Worm (Caenorhabditis elegans): ENCODE measurements around the gene Y9C2UA.1.

- TF ChIP-seq him-1 (tag; optimal IDR thresholded peaks at IDR 0.05) (no peak), W03F9.2 (tag; optimal IDR thresholded peaks at IDR 0.05) (no peak), dao-5 (tag; optimal IDR thresholded peaks at IDR 0.05) (no peak)
Observed at ce11 chrII:9170851-9171250, 31.4 kb downstream of the Y9C2UA.1 start.

All from whole organism, L4/young adult.